Fruit fly (Drosophila melanogaster) whole organism, embryonic: Measurements from ENCODE around the gene Pcif1.

Source experiments
- Antp ChIP-seq: fragments of 200-800 bp; sonication (Bioruptor generic); optimal IDR thresholded peaks from 3 replicates; lab custom pipeline; 2016; ENCODE audit warnings: missing biosample characterization, missing genetic modification characterization
- Bdp1 ChIP-seq: fragments of 200-800 bp; sonication (Bioruptor generic); optimal IDR thresholded peaks from 3 replicates; lab custom pipeline; 2016; ENCODE audit warnings: missing biosample characterization, missing genetic modification characterization
- CG10462 ChIP-seq: fragments of 200-800 bp; sonication (Bioruptor generic); optimal IDR thresholded peaks from 2 replicates; lab custom pipeline; 2016; ENCODE audit warnings: missing biosample characterization, missing genetic modification characterization
- CG12104 ChIP-seq: fragments of 200-800 bp; sonication (Bioruptor generic); optimal IDR thresholded peaks from 3 replicates; lab custom pipeline; 2016; ENCODE audit warnings: missing biosample characterization, missing genetic modification characterization
- CG13123 ChIP-seq: fragments of 200-800 bp; sonication (Bioruptor generic); optimal IDR thresholded peaks from 2 replicates; lab custom pipeline; 2016; ENCODE audit warnings: missing biosample characterization, missing genetic modification characterization
- CG13424 ChIP-seq: fragments of 200-800 bp; sonication (Bioruptor generic); optimal IDR thresholded peaks from 2 replicates; lab custom pipeline; 2019; ENCODE audit warnings: missing biosample characterization, mild to moderate bottlenecking, missing genetic modification characterization, moderate library complexity
- CG14014 ChIP-seq: fragments of 200-800 bp; sonication (Bioruptor generic); IDR thresholded peaks from 2 replicates; pipeline ENCODE4 v1.3.6; 2022; ENCODE audit warnings: missing biosample characterization, missing genetic modification characterization
- CG17361 ChIP-seq: fragments of 200-800 bp; sonication (Bioruptor generic); IDR thresholded peaks from 3 replicates; pipeline ENCODE4 v1.3.6; 2022; ENCODE audit warnings: missing biosample characterization, missing genetic modification characterization
- CG1832 ChIP-seq: fragments of 200-800 bp; sonication (Bioruptor generic); optimal IDR thresholded peaks from 2 replicates; lab custom pipeline; 2017; ENCODE audit warnings: missing biosample characterization, mild to moderate bottlenecking, missing genetic modification characterization, inconsistent platforms
- CG18764 ChIP-seq: fragments of 200-800 bp; sonication (Bioruptor generic); optimal IDR thresholded peaks from 3 replicates; lab custom pipeline; 2016; ENCODE audit warnings: missing biosample characterization, missing genetic modification characterization
- CG2116 ChIP-seq: fragments of 200-800 bp; sonication (Bioruptor generic); optimal IDR thresholded peaks from 3 replicates; lab custom pipeline; 2018; ENCODE audit warnings: missing biosample characterization, mild to moderate bottlenecking, missing genetic modification characterization
- CG32532 ChIP-seq: fragments of 200-800 bp; sonication (Bioruptor generic); IDR thresholded peaks from 2 replicates; pipeline ENCODE4 v1.3.6; 2022; ENCODE audit warnings: missing biosample characterization, missing genetic modification characterization
- CG32772 ChIP-seq: fragments of 200-800 bp; sonication (Bioruptor generic); IDR thresholded peaks from 2 replicates; pipeline ENCODE4 v1.3.6; 2022; ENCODE audit warnings: missing biosample characterization, missing genetic modification characterization
- CG3407 ChIP-seq: fragments of 200-800 bp; sonication (Bioruptor generic); optimal IDR thresholded peaks from 2 replicates; lab custom pipeline; 2018; ENCODE audit warnings: missing biosample characterization, mild to moderate bottlenecking, missing genetic modification characterization
- CG42726 ChIP-seq: fragments of 200-800 bp; sonication (Bioruptor generic); IDR thresholded peaks from 2 replicates; pipeline ENCODE4 v1.3.6; 2022; ENCODE audit warnings: missing biosample characterization, missing genetic modification characterization; ENCODE audit not compliant: partially characterized antibody
- CG4360 ChIP-seq: fragments of 200-800 bp; sonication (Bioruptor generic); IDR thresholded peaks from 2 replicates; pipeline ENCODE4 v1.3.6; 2022; ENCODE audit warnings: missing biosample characterization, missing genetic modification characterization
- CG5245 ChIP-seq: fragments of 200-800 bp; sonication (Bioruptor generic); optimal IDR thresholded peaks from 3 replicates; lab custom pipeline; 2016; ENCODE audit warnings: missing biosample characterization, missing genetic modification characterization
- CG6854 ChIP-seq: fragments of 200-800 bp; sonication (Bioruptor generic); optimal IDR thresholded peaks from 3 replicates; lab custom pipeline; 2017; ENCODE audit warnings: missing biosample characterization, mild to moderate bottlenecking, missing genetic modification characterization
- CG7372 ChIP-seq: fragments of 200-800 bp; sonication (Bioruptor generic); IDR thresholded peaks from 2 replicates; pipeline ENCODE4 v1.3.6; 2022; ENCODE audit warnings: missing biosample characterization, missing genetic modification characterization
- CG7786 ChIP-seq: fragments of 200-800 bp; sonication (Bioruptor generic); optimal IDR thresholded peaks from 2 replicates; lab custom pipeline; 2016; ENCODE audit warnings: missing biosample characterization, missing genetic modification characterization
- CG8924 ChIP-seq: fragments of 200-800 bp; optimal IDR thresholded peaks from 3 replicates; lab custom pipeline; 2019; ENCODE audit warnings: missing biosample characterization, mild to moderate bottlenecking, missing genetic modification characterization, moderate library complexity
- CG9215 ChIP-seq: fragments of 200-800 bp; sonication (Bioruptor generic); IDR thresholded peaks from 2 replicates; pipeline ENCODE4 v1.3.6; 2022; ENCODE audit warnings: missing biosample characterization, missing genetic modification characterization
- CG9437 ChIP-seq: fragments of 200-800 bp; sonication (Bioruptor generic); optimal IDR thresholded peaks from 2 replicates; lab custom pipeline; 2018; ENCODE audit warnings: missing biosample characterization, mild to moderate bottlenecking, missing genetic modification characterization
- Deaf1 ChIP-seq: fragments of 200-800 bp; optimal IDR thresholded peaks from 3 replicates; lab custom pipeline; 2019; ENCODE audit warnings: missing biosample characterization, mild to moderate bottlenecking, missing genetic modification characterization, moderate library complexity
- Dip2 ChIP-seq: fragments of 200-800 bp; sonication (Bioruptor generic); IDR thresholded peaks from 2 replicates; pipeline ENCODE4 v1.3.6; 2022; ENCODE audit warnings: missing biosample characterization, missing genetic modification characterization
- Hr3 ChIP-seq: fragments of 200-800 bp; sonication (Bioruptor generic); optimal IDR thresholded peaks from 3 replicates; lab custom pipeline; 2016; ENCODE audit warnings: missing biosample characterization, missing genetic modification characterization
- Max ChIP-seq: fragments of 200-800 bp; sonication (Bioruptor generic); optimal IDR thresholded peaks from 2 replicates; lab custom pipeline; 2016; ENCODE audit warnings: missing biosample characterization, mild to moderate bottlenecking, missing genetic modification characterization
- TFAM ChIP-seq: fragments of 200-800 bp; sonication (Bioruptor generic); optimal IDR thresholded peaks from 2 replicates; lab custom pipeline; 2017; ENCODE audit warnings: missing biosample characterization, missing genetic modification characterization, inconsistent platforms
- Trl ChIP-seq, 3 experiments: fragments of >200 bp in 2 of 3; fragments of 200-800 bp in 1 of 3; sonication (Bioruptor generic) in 1 of 3; optimal IDR thresholded peaks; 2 replicates in 1 of 3; 3 replicates in 2 of 3; lab custom pipeline; 2016 to 2017; ENCODE audit warnings: missing biosample characterization in 1 of 3, missing genetic modification characterization in 1 of 3
- Vsx1 ChIP-seq: fragments of 200-800 bp; sonication (Bioruptor generic); optimal IDR thresholded peaks from 2 replicates; lab custom pipeline; 2017; ENCODE audit warnings: missing biosample characterization, mild to moderate bottlenecking, missing genetic modification characterization, missing genetic modification reagents
- YL-1 ChIP-seq: fragments of 200-800 bp; sonication (Bioruptor generic); optimal IDR thresholded peaks from 3 replicates; lab custom pipeline; 2017; ENCODE audit warnings: missing biosample characterization, mild to moderate bottlenecking, missing genetic modification characterization
- abd-A ChIP-seq: fragments of 200-800 bp; sonication (Bioruptor generic); optimal IDR thresholded peaks from 3 replicates; lab custom pipeline; 2019; ENCODE audit warnings: missing biosample characterization, mild to moderate bottlenecking, missing genetic modification characterization, moderate library complexity
- amos ChIP-seq: fragments of 200-800 bp; sonication (Bioruptor generic); IDR thresholded peaks from 2 replicates; pipeline ENCODE4 v1.3.6; 2022; ENCODE audit warnings: missing biosample characterization, missing genetic modification characterization; ENCODE audit not compliant: partially characterized antibody
- ap ChIP-seq: fragments of 200-800 bp; sonication (Bioruptor generic); IDR thresholded peaks from 2 replicates; pipeline ENCODE4 v1.3.6; 2022; ENCODE audit warnings: missing biosample characterization, missing genetic modification characterization
- cato ChIP-seq: fragments of 200-800 bp; sonication (Bioruptor generic); optimal IDR thresholded peaks from 2 replicates; lab custom pipeline; 2016; ENCODE audit warnings: missing biosample characterization, missing genetic modification characterization, borderline replicate concordance
- dan ChIP-seq: fragments of 200-800 bp; sonication (Bioruptor generic); IDR thresholded peaks from 2 replicates; pipeline ENCODE4 v1.3.6; 2022; ENCODE audit warnings: missing biosample characterization, missing genetic modification characterization
- gce ChIP-seq: fragments of 200-800 bp; sonication (Bioruptor generic); IDR thresholded peaks from 3 replicates; pipeline ENCODE4 v1.3.6; 2022; ENCODE audit warnings: missing biosample characterization, missing genetic modification characterization
- gsb-n ChIP-seq: fragments of 200-800 bp; sonication (Bioruptor generic); optimal IDR thresholded peaks from 3 replicates; lab custom pipeline; 2018; ENCODE audit warnings: missing biosample characterization, mild to moderate bottlenecking, missing genetic modification characterization
- insv ChIP-seq, 2 experiments: fragments of 200-800 bp; sonication (Bioruptor generic); optimal IDR thresholded peaks; 3 replicates each; lab custom pipeline; 2016 to 2018; ENCODE audit warnings: missing biosample characterization in 2 of 2, missing genetic modification characterization in 2 of 2
- klu ChIP-seq: fragments of 200-800 bp; sonication (Bioruptor generic); IDR thresholded peaks from 2 replicates; pipeline ENCODE4 v1.3.6; 2022; ENCODE audit warnings: missing biosample characterization, missing genetic modification characterization
- kni ChIP-seq: fragments of 200-800 bp; sonication (Bioruptor generic); optimal IDR thresholded peaks from 3 replicates; lab custom pipeline; 2017; ENCODE audit warnings: mild to moderate bottlenecking, missing biosample characterization, missing genetic modification reagents, missing genetic modification characterization
- p53 ChIP-seq: fragments of 200-800 bp; sonication (Bioruptor generic); optimal IDR thresholded peaks from 2 replicates; lab custom pipeline; 2016; ENCODE audit warnings: missing biosample characterization, missing genetic modification characterization
- pita ChIP-seq: fragments of 200-800 bp; sonication (Bioruptor generic); optimal IDR thresholded peaks from 2 replicates; lab custom pipeline; 2017; ENCODE audit warnings: missing biosample characterization, mild to moderate bottlenecking, missing genetic modification characterization
- sc ChIP-seq, 3 experiments: fragments of >200 bp in 2 of 3; fragments of 200-800 bp in 1 of 3; sonication (Bioruptor generic) in 1 of 3; optimal IDR thresholded peaks; 2 replicates in 2 of 3; 3 replicates in 1 of 3; lab custom pipeline; 2017; ENCODE audit warnings: mild to moderate bottlenecking in 1 of 3, missing biosample characterization in 1 of 3, missing genetic modification characterization in 1 of 3, missing genetic modification reagents in 1 of 3
- schlank ChIP-seq: fragments of 200-800 bp; sonication (Bioruptor generic); optimal IDR thresholded peaks from 2 replicates; lab custom pipeline; 2018; ENCODE audit warnings: missing biosample characterization, mild to moderate bottlenecking, missing genetic modification characterization
- tio ChIP-seq: fragments of 200-800 bp; sonication (Bioruptor generic); optimal IDR thresholded peaks from 2 replicates; lab custom pipeline; 2017; ENCODE audit warnings: missing biosample characterization, missing genetic modification characterization, inconsistent platforms
- ttk ChIP-seq: fragments of 200-800 bp; sonication (Bioruptor generic); IDR thresholded peaks from 2 replicates; pipeline ENCODE4 v2.1.2; 2022; ENCODE audit warnings: missing biosample characterization, missing genetic modification characterization
- tup ChIP-seq: fragments of 200-800 bp; sonication (Bioruptor generic); optimal IDR thresholded peaks from 2 replicates; lab custom pipeline; 2016; ENCODE audit warnings: missing biosample characterization, mild to moderate bottlenecking, missing genetic modification characterization, moderate library complexity
- zfh1 ChIP-seq: fragments of 200-800 bp; sonication (Bioruptor generic); IDR thresholded peaks from 3 replicates; pipeline ENCODE4 v1.3.6; 2022; ENCODE audit warnings: missing biosample characterization, missing genetic modification characterization
- zfh2 ChIP-seq: fragments of 200-800 bp; sonication (Bioruptor generic); optimal IDR thresholded peaks from 2 replicates; lab custom pipeline; 2016; ENCODE audit warnings: missing biosample characterization, missing genetic modification characterization

The Pcif1 gene

DNA sequence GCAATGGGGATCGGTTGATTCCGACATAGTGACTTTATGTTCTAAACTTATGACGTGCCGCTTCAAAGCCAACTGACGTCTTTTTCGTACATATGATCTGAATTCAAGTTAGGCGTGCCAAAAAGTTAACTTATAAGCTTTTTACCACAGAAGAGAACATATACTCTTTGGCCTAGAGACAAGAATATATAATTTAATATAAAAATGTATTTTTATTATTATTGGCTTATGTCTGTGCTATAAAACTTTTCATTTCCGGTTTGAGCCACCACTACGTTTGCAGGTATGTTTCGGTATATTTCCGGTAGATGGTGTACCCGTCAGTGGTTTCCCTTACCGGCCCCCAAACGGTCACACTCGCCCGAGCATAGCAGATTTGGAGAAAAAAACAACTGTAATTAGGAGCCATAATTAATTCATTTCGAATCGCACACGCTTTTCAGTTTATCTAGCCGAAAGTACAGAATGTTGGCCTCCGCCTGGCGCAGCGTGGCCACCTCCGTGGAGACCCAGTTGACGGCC is 12.4 kb upstream of the Pcif1 start, which contains the start of the genes CG3698 and tzn (continued):
- peak; percentile 93 for TF ChIP-seq gce (GFP tag; lab: Robert Waterston, UW)
- peak; percentile 90 for TF ChIP-seq CG2116 (GFP tag; lab: Kevin White, UChicago)
- peak; percentile 89 for TF ChIP-seq CG13123 (GFP tag; lab: Kevin White, UChicago)
- no peak for TF ChIP-seq Trl (optimal IDR thresholded peaks at IDR 0.05; lab: Kevin White, UChicago)
- peak; percentile 90 for TF ChIP-seq Trl (GFP tag; optimal IDR thresholded peaks at IDR 0.05; lab: Kevin White, UChicago)
- TF ChIP-seq Hr3 (GFP tag; lab: Kevin White, UChicago), result peak; percentile 87
- TF ChIP-seq Bdp1 (GFP tag; lab: Kevin White, UChicago), result peak; percentile 80
- peak; percentile 91 for TF ChIP-seq CG14014 (GFP tag; lab: Robert Waterston, UW)
- peak; percentile 69 for TF ChIP-seq Antp
- TF ChIP-seq amos, result no peak
- 0 out of 2 replicates have a peak, but pooled peaks have one; percentile 7 for TF ChIP-seq CG42726 (GFP tag; lab: Robert Waterston, UW)
- TF ChIP-seq TFAM (GFP tag; lab: Kevin White, UChicago), result peak; percentile 70
- TF ChIP-seq cato (GFP tag; lab: Kevin White, UChicago), result peak; percentile 91
- peak; percentile 65 for TF ChIP-seq tup (GFP tag; lab: Kevin White, UChicago)
- TF ChIP-seq Max, result peak; percentile 86
- TF ChIP-seq kni (GFP tag; lab: Kevin White, UChicago), result peak; percentile 88
- peak; percentile 94 for TF ChIP-seq CG7372 (GFP tag; lab: Robert Waterston, UW)
- peak; percentile 82 for TF ChIP-seq p53
- TF ChIP-seq CG4360, result peak; percentile 46; the same call in 1 of the 2 replicates
- TF ChIP-seq zfh2 (GFP tag; lab: Kevin White, UChicago), result peak; percentile 83
- no peak for TF ChIP-seq CG1832 (GFP tag; lab: Kevin White, UChicago)
- TF ChIP-seq CG10462, result peak; percentile 82
- no peak for TF ChIP-seq Dip2
- TF ChIP-seq CG32532 (GFP tag; lab: Robert Waterston, UW), result peak; percentile 96
- no peak for TF ChIP-seq Vsx1 (GFP tag; lab: Kevin White, UChicago)
- peak; percentile 94 for TF ChIP-seq CG3407 (GFP tag; lab: Kevin White, UChicago)
- TF ChIP-seq CG32772 (GFP tag; lab: Robert Waterston, UW), result peak; percentile 92
- peak; percentile 94 for TF ChIP-seq CG18764 (GFP tag; lab: Kevin White, UChicago)
- peak; percentile 94 for TF ChIP-seq CG12104
- no peak for TF ChIP-seq dan (GFP tag; lab: Robert Waterston, UW)
- no peak for TF ChIP-seq sc (optimal IDR thresholded peaks at IDR 0.05; lab: Kevin White, UChicago)
- peak; percentile 95 for TF ChIP-seq sc (GFP tag; optimal IDR thresholded peaks at IDR 0.05; lab: Kevin White, UChicago)
- TF ChIP-seq pita (GFP tag; lab: Kevin White, UChicago), result peak; percentile 85
- TF ChIP-seq CG13424 (tag; lab: Kevin White, UChicago), result peak; percentile 78
- TF ChIP-seq CG17361 (GFP tag; lab: Robert Waterston, UW), result peak; percentile 89
- TF ChIP-seq insv (GFP tag; optimal IDR thresholded peaks at IDR 0.05; lab: Kevin White, UChicago), result peak in 1 of 2 experiments; percentile 81
- peak; percentile 96 for TF ChIP-seq zfh1
- peak; percentile 92 for TF ChIP-seq gsb-n (tag; lab: Kevin White, UChicago)
- TF ChIP-seq Deaf1, result no peak
- peak; percentile 91 for TF ChIP-seq ap (GFP tag; lab: Robert Waterston, UW)
- TF ChIP-seq CG8924 (tag; lab: Kevin White, UChicago), result peak; percentile 78
- peak; percentile 62 for TF ChIP-seq CG7786 (GFP tag; lab: Kevin White, UChicago)
- peak; percentile 94 for TF ChIP-seq ttk (GFP tag; lab: Robert Waterston, UW)
- TF ChIP-seq CG6854, result peak; percentile 88
- peak; percentile 80 for TF ChIP-seq CG9215
- peak; percentile 87 for TF ChIP-seq tio (GFP tag; lab: Kevin White, UChicago)
- peak; percentile 92 for TF ChIP-seq schlank (tag; lab: Kevin White, UChicago)
- TF ChIP-seq abd-A (tag; lab: Kevin White, UChicago), result no peak
- TF ChIP-seq CG9437, result peak; percentile 84
- peak; percentile 97 for TF ChIP-seq YL-1 (GFP tag; lab: Kevin White, UChicago)
- peak; percentile 80 for TF ChIP-seq klu (GFP tag; lab: Robert Waterston, UW)
- TF ChIP-seq CG5245 (GFP tag; lab: Kevin White, UChicago), result peak; percentile 88
